Fruit fly (Drosophila melanogaster) whole organism, embryonic: ENCODE data around the gene Pex2.

Experiments
- CG11504 ChIP-seq: fragments of 200-800 bp; sonication (Bioruptor generic); optimal IDR thresholded peaks from 3 replicates; lab custom pipeline; 2019; ENCODE audit warnings: missing biosample characterization, mild to moderate bottlenecking, missing genetic modification characterization, moderate library complexity
- CG15601 ChIP-seq: fragments of 200-800 bp; sonication (Bioruptor generic); optimal IDR thresholded peaks from 3 replicates; lab custom pipeline; 2019; ENCODE audit warnings: missing biosample characterization, mild to moderate bottlenecking, missing genetic modification characterization, moderate library complexity
- CG30403 ChIP-seq: fragments of 200-800 bp; sonication (Bioruptor generic); optimal IDR thresholded peaks from 3 replicates; lab custom pipeline; 2016; ENCODE audit warnings: missing biosample characterization, missing genetic modification characterization
- CG3065 ChIP-seq: fragments of 200-800 bp; sonication (Bioruptor generic); optimal IDR thresholded peaks from 2 replicates; lab custom pipeline; 2016; ENCODE audit warnings: missing biosample characterization, missing genetic modification characterization
- CG4424 ChIP-seq: fragments of 200-800 bp; sonication (Bioruptor generic); optimal IDR thresholded peaks from 3 replicates; lab custom pipeline; 2016; ENCODE audit warnings: missing biosample characterization, missing genetic modification characterization
- CG4820 ChIP-seq: fragments of 200-800 bp; sonication (Bioruptor generic); optimal IDR thresholded peaks from 3 replicates; lab custom pipeline; 2016; ENCODE audit warnings: missing biosample characterization, missing genetic modification characterization
- Chrac-16 ChIP-seq: fragments of 200-800 bp; sonication (Bioruptor generic); optimal IDR thresholded peaks from 3 replicates; lab custom pipeline; 2016; ENCODE audit warnings: missing biosample characterization, missing genetic modification characterization
- GATAe ChIP-seq: fragments of 200-800 bp; sonication (Bioruptor generic); conservative IDR thresholded peaks from 2 replicates; pipeline ENCODE4 v1.3.6; 2022; ENCODE audit warnings: missing biosample characterization, missing genetic modification characterization
- Sox102F ChIP-seq: fragments of 200-800 bp; sonication (Bioruptor generic); optimal IDR thresholded peaks from 2 replicates; lab custom pipeline; 2018; ENCODE audit warnings: missing biosample characterization, mild to moderate bottlenecking, missing genetic modification characterization, moderate library complexity
- lola ChIP-seq, 3 experiments: fragments of >200 bp in 2 of 3; fragments of 200-800 bp in 1 of 3; sonication (Bioruptor generic) in 1 of 3; optimal IDR thresholded peaks; 2 replicates each; lab custom pipeline; 2017 to 2019; ENCODE audit warnings: missing biosample characterization in 3 of 3, missing genetic modification characterization in 3 of 3, mild to moderate bottlenecking in 1 of 3, moderate library complexity in 1 of 3
- prd ChIP-seq, 3 experiments: fragments of >200 bp in 2 of 3; fragments of 200-800 bp in 1 of 3; sonication (Bioruptor generic) in 1 of 3; optimal IDR thresholded peaks in 2 of 3; IDR thresholded peaks in 1 of 3; 2 replicates in 2 of 3; 3 replicates in 1 of 3; pipeline versions ENCODE4 v1.3.6 to Lab custom; 2017 to 2022; ENCODE audit warnings: missing biosample characterization in 1 of 3, missing genetic modification characterization in 1 of 3
- psq ChIP-seq: fragments of 200-800 bp; sonication (Bioruptor generic); optimal IDR thresholded peaks from 2 replicates; lab custom pipeline; 2017; ENCODE audit warnings: missing biosample characterization, missing genetic modification characterization
- twi ChIP-seq: fragments of 200-800 bp; optimal IDR thresholded peaks from 2 replicates; lab custom pipeline; 2019; ENCODE audit warnings: missing biosample characterization, mild to moderate bottlenecking, missing genetic modification characterization, moderate library complexity

- TF ChIP-seq CG15601 (tag; lab: Kevin White, UChicago), result no peak
- TF ChIP-seq prd (optimal IDR thresholded peaks at IDR 0.05; lab: Kevin White, UChicago), result no peak
- peak; percentile 29; the same call in 1 of the 3 replicates for TF ChIP-seq prd (GFP tag; IDR thresholded peaks at IDR 0.05; lab: Robert Waterston, UW)
- TF ChIP-seq CG11504 (tag; lab: Kevin White, UChicago), result peak; percentile 35
- TF ChIP-seq CG4820 (GFP tag; lab: Kevin White, UChicago), result no peak
- no peak for TF ChIP-seq twi (tag; lab: Kevin White, UChicago)
- peak; percentile 34 for TF ChIP-seq Sox102F
- TF ChIP-seq CG30403, result no peak
- TF ChIP-seq psq (GFP tag; lab: Kevin White, UChicago), result no peak
- no peak for TF ChIP-seq lola (GFP tag; optimal IDR thresholded peaks at IDR 0.05; lab: Kevin White, UChicago)
- TF ChIP-seq CG4424 (GFP tag; lab: Kevin White, UChicago), result no peak
- TF ChIP-seq CG3065 (GFP tag; lab: Kevin White, UChicago), result no peak
- TF ChIP-seq GATAe, result no peak
- TF ChIP-seq Chrac-16 (GFP tag; lab: Kevin White, UChicago), result no peak
Observed at dm6 chr3L:8318916-8319506, 19.8 kb upstream of the Pex2 start, which contains the start of gene CG43059.
